Worm (Caenorhabditis elegans): ENCODE measurements around the gene Y7A5A.9.

DNA sequence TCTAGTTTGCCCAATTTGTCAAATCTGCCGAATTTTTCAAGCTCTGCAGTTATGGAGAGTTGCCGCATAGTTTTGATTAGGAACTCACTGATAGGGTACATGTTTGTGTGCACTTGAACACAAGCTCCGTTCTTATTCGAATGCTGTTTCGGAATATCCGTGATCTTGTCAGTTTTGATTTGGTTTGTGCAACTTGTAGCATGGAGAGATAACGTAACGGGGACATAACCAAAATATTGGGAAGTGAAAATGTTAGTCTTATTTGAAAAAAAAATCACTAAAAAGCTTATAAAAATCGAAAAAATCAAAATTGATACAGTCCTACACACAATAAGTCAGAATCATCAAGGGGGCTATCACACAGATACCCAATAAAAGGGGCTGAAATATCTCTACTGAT lies 44.9 kb upstream of the Y7A5A.9 start, which contains the start of gene Y7A5A.24:
- TF ChIP-seq ceh-32 (tag; optimal IDR thresholded peaks at IDR 0.05; ENCODE audit: poor library complexity) (no peak), ces-1 (GFP tag; optimal IDR thresholded peaks at IDR 0.05) (no peak)

Measured in whole organism, L4 larva.